Fruit fly (Drosophila melanogaster) whole organism, wandering third instar larva: ENCODE data around the gene Sfp24Ba.

Experiments used
- Abd-B ChIP-seq: fragments of >200 bp; optimal IDR thresholded peaks from 2 replicates; lab custom pipeline; 2017; ENCODE audit warnings: missing biosample characterization, missing genetic modification characterization
- CG32264 ChIP-seq: fragments of 200-800 bp; sonication (Bioruptor generic); optimal IDR thresholded peaks from 2 replicates; lab custom pipeline; 2016; ENCODE audit warnings: missing biosample characterization, missing genetic modification characterization
- CG9705 ChIP-seq: fragments of 200-800 bp; sonication (Bioruptor generic); optimal IDR thresholded peaks from 2 replicates; lab custom pipeline; 2018; ENCODE audit warnings: missing biosample characterization, mild to moderate bottlenecking, missing genetic modification characterization
- CrebA ChIP-seq: fragments of 200-800 bp; sonication (Bioruptor generic); optimal IDR thresholded peaks from 2 replicates; lab custom pipeline; 2016; ENCODE audit warnings: missing biosample characterization, mild to moderate bottlenecking, missing genetic modification characterization, borderline replicate concordance
- Dfd ChIP-seq: fragments of >200 bp; optimal IDR thresholded peaks from 2 replicates; lab custom pipeline; 2017; ENCODE audit warnings: missing biosample characterization, missing genetic modification characterization
- Dif ChIP-seq: fragments of 200-275, 200-300 bp; sonication (Bioruptor generic); optimal IDR thresholded peaks from 2 replicates; lab custom pipeline; 2018; ENCODE audit warnings: missing biosample characterization, missing genetic modification characterization; ENCODE audit not compliant: partially characterized antibody
- GATAd ChIP-seq: sonication (Bioruptor generic); optimal IDR thresholded peaks from 2 replicates; lab custom pipeline; 2016; ENCODE audit warnings: missing biosample characterization, missing genetic modification characterization
- HLH106 ChIP-seq: fragments of 200-800 bp; optimal IDR thresholded peaks from 3 replicates; lab custom pipeline; 2019; ENCODE audit warnings: missing biosample characterization, mild to moderate bottlenecking, missing genetic modification characterization, moderate library complexity
- Hnf4 ChIP-seq: fragments of 200-800 bp; sonication (Bioruptor generic); optimal IDR thresholded peaks from 2 replicates; lab custom pipeline; 2016; ENCODE audit warnings: missing biosample characterization, mild to moderate bottlenecking, missing genetic modification characterization
- Hr78 ChIP-seq: fragments of >200 bp; optimal IDR thresholded peaks from 2 replicates; lab custom pipeline; 2017; ENCODE audit warnings: missing biosample characterization, missing genetic modification characterization
- Hr83 ChIP-seq: fragments of 200-300 bp; sonication (Bioruptor generic); optimal IDR thresholded peaks from 2 replicates; lab custom pipeline; 2016; ENCODE audit warnings: missing biosample characterization, mild to moderate bottlenecking, missing genetic modification characterization, moderate library complexity; ENCODE audit not compliant: poor library complexity, severe bottlenecking
- Jra ChIP-seq: sonication (Bioruptor generic); optimal IDR thresholded peaks from 2 replicates; lab custom pipeline; 2016; ENCODE audit warnings: missing biosample characterization, missing genetic modification characterization
- Mio ChIP-seq: sonication (Bioruptor generic); optimal IDR thresholded peaks from 2 replicates; lab custom pipeline; 2016; ENCODE audit warnings: missing biosample characterization, missing genetic modification characterization
- Myc ChIP-seq: fragments of >200 bp; optimal IDR thresholded peaks from 2 replicates; lab custom pipeline; 2017
- OdsH ChIP-seq: fragments of 200-800 bp; sonication (Bioruptor generic); optimal IDR thresholded peaks from 2 replicates; lab custom pipeline; 2016; ENCODE audit warnings: missing biosample characterization, mild to moderate bottlenecking, missing genetic modification characterization
- Sp1 ChIP-seq: fragments of 200-800 bp; sonication (Bioruptor generic); optimal IDR thresholded peaks from 3 replicates; lab custom pipeline; 2019; ENCODE audit warnings: missing biosample characterization, mild to moderate bottlenecking, missing genetic modification characterization, moderate library complexity
- Vsx2 ChIP-seq: fragments of 200-300, 225-300 bp; sonication (Bioruptor generic); optimal IDR thresholded peaks from 2 replicates; lab custom pipeline; 2018; ENCODE audit warnings: missing biosample characterization, missing genetic modification characterization; ENCODE audit not compliant: partially characterized antibody
- br ChIP-seq: fragments of 200-800 bp; sonication (Bioruptor generic); optimal IDR thresholded peaks from 2 replicates; lab custom pipeline; 2016; ENCODE audit warnings: missing biosample characterization, missing genetic modification characterization
- brk ChIP-seq: fragments of 200-800 bp; sonication (Bioruptor generic); optimal IDR thresholded peaks from 2 replicates; lab custom pipeline; 2016; ENCODE audit warnings: missing biosample characterization, mild to moderate bottlenecking, missing genetic modification characterization
- dl ChIP-seq, 2 experiments: fragments of 175-275, 200-275 bp in 1 of 2; fragments of 200-275 bp in 1 of 2; sonication (Bioruptor generic); optimal IDR thresholded peaks; lab custom pipeline; 2018; ENCODE audit warnings: mild to moderate bottlenecking in 2 of 2, missing biosample characterization in 2 of 2, missing genetic modification characterization in 2 of 2, moderate library complexity in 2 of 2; ENCODE audit not compliant: partially characterized antibody in 2 of 2, insufficient read depth in 1 of 2
- dmrt93B ChIP-seq: fragments of 200-800 bp; sonication (Bioruptor generic); optimal IDR thresholded peaks from 2 replicates; lab custom pipeline; 2018; ENCODE audit warnings: missing biosample characterization, mild to moderate bottlenecking, missing genetic modification characterization
- dsf ChIP-seq: sonication (Bioruptor generic); optimal IDR thresholded peaks from 2 replicates; lab custom pipeline; 2016; ENCODE audit warnings: missing biosample characterization, missing genetic modification characterization, borderline replicate concordance
- ey ChIP-seq: fragments of 200-800 bp; sonication (Bioruptor generic); optimal IDR thresholded peaks from 2 replicates; lab custom pipeline; 2016; ENCODE audit warnings: missing biosample characterization, missing genetic modification characterization
- foxo ChIP-seq, 2 experiments: fragments of 200-800 bp; sonication (Bioruptor generic); optimal IDR thresholded peaks; 2 replicates in 1 of 2; 3 replicates in 1 of 2; lab custom pipeline; 2016 to 2017; ENCODE audit warnings: missing biosample characterization in 2 of 2, missing genetic modification characterization in 2 of 2
- fru ChIP-seq: fragments of 200-800 bp; sonication (Bioruptor generic); optimal IDR thresholded peaks from 3 replicates; lab custom pipeline; 2016; ENCODE audit warnings: missing biosample characterization, mild to moderate bottlenecking, missing genetic modification characterization
- h ChIP-seq: fragments of 200-800 bp; sonication (Bioruptor generic); optimal IDR thresholded peaks from 3 replicates; lab custom pipeline; 2016; ENCODE audit warnings: missing biosample characterization, mild to moderate bottlenecking, missing genetic modification characterization
- jim ChIP-seq: fragments of 175-275, 200-325 bp; sonication (Bioruptor generic); optimal IDR thresholded peaks from 2 replicates; lab custom pipeline; 2016; ENCODE audit warnings: missing biosample characterization, mild to moderate bottlenecking, missing genetic modification characterization
- lola ChIP-seq: fragments of >200 bp; optimal IDR thresholded peaks from 2 replicates; lab custom pipeline; 2017; ENCODE audit warnings: missing biosample characterization, missing genetic modification characterization
- pan ChIP-seq: fragments of >200 bp; optimal IDR thresholded peaks from 2 replicates; lab custom pipeline; 2017
- psq ChIP-seq: fragments of 200-800 bp; sonication (Bioruptor generic); optimal IDR thresholded peaks from 3 replicates; lab custom pipeline; 2017; ENCODE audit warnings: missing biosample characterization, mild to moderate bottlenecking, missing genetic modification characterization, moderate library complexity
- rgr ChIP-seq: fragments of 200-800 bp; sonication (Bioruptor generic); optimal IDR thresholded peaks from 3 replicates; lab custom pipeline; 2016; ENCODE audit warnings: missing biosample characterization, mild to moderate bottlenecking, missing genetic modification characterization
- sage ChIP-seq: fragments of 200-800 bp; sonication (Bioruptor generic); optimal IDR thresholded peaks from 2 replicates; lab custom pipeline; 2016; ENCODE audit warnings: missing biosample characterization, mild to moderate bottlenecking, missing genetic modification characterization
- sv ChIP-seq: fragments of 200-800 bp; sonication (Bioruptor generic); optimal IDR thresholded peaks from 3 replicates; lab custom pipeline; 2016; ENCODE audit warnings: missing biosample characterization, missing genetic modification characterization
- tai ChIP-seq: sonication (Bioruptor generic); optimal IDR thresholded peaks from 2 replicates; lab custom pipeline; 2016; ENCODE audit warnings: missing biosample characterization, missing genetic modification characterization
- usp ChIP-seq: fragments of >200 bp; optimal IDR thresholded peaks from 2 replicates; lab custom pipeline; 2017; ENCODE audit warnings: missing biosample characterization, missing genetic modification characterization
- woc ChIP-seq: sonication (Bioruptor generic); optimal IDR thresholded peaks from 2 replicates; lab custom pipeline; 2016; ENCODE audit warnings: missing biosample characterization, mild to moderate bottlenecking, missing genetic modification characterization

Sfp24Ba gene

dm6 chr2L:3654956-3655618 is 13.3 kb downstream of the Sfp24Ba start:
- TF ChIP-seq CG32264 (no peak), psq (no peak), GATAd (GFP tag; lab: Kevin White, UChicago) (no peak), Hr78 (no peak), Jra (GFP tag; lab: Kevin White, UChicago) (no peak), usp (GFP tag; lab: Kevin White, UChicago) (no peak), Vsx2 (no peak), OdsH (GFP tag; lab: Kevin White, UChicago) (no peak), tai (GFP tag; lab: Kevin White, UChicago) (no peak), HLH106 (tag; lab: Kevin White, UChicago) (no peak), fru (GFP tag; lab: Kevin White, UChicago) (no peak), Dfd (GFP tag; lab: Kevin White, UChicago) (no peak), foxo (GFP tag; optimal IDR thresholded peaks at IDR 0.05; lab: Kevin White, UChicago) (no peak), Dif (GFP tag; lab: Kevin White, UChicago) (no peak), Abd-B (no peak), sage (no peak), dsf (GFP tag; lab: Kevin White, UChicago) (no peak), dmrt93B (no peak), h (no peak)

dm6 chr2L:3648173-3648972 is 20.0 kb downstream of the Sfp24Ba start:
- TF ChIP-seq OdsH (GFP tag; lab: Kevin White, UChicago) (no peak), jim (GFP tag; lab: Kevin White, UChicago) (no peak), ey (GFP tag; lab: Kevin White, UChicago) (no peak), Vsx2 (no peak), Hnf4 (GFP tag; lab: Kevin White, UChicago) (peak; percentile 18), Dif (GFP tag; lab: Kevin White, UChicago) (no peak), tai (GFP tag; lab: Kevin White, UChicago) (no peak), dl (GFP tag; optimal IDR thresholded peaks at IDR 0.05; lab: Kevin White, UChicago; ENCODE audit: insufficient read depth in 1 of 2, partially characterized antibody in 2 of 2) (no peak), Hr83 (GFP tag; lab: Kevin White, UChicago) (no peak), brk (peak; percentile 87), lola (GFP tag; lab: Kevin White, UChicago) (no peak), pan (lab: Kevin White, UChicago) (no peak), CrebA (GFP tag; lab: Kevin White, UChicago) (peak; percentile 40), GATAd (GFP tag; lab: Kevin White, UChicago) (no peak), Hr78 (no peak), Abd-B (no peak), sv (no peak), Myc (lab: Kevin White, UChicago) (no peak), psq (no peak), Sp1 (GFP tag; lab: Kevin White, UChicago) (no peak), Dfd (GFP tag; lab: Kevin White, UChicago) (no peak), Mio (GFP tag; lab: Kevin White, UChicago) (no peak), sage (peak; percentile 67), br (no peak), HLH106 (tag; lab: Kevin White, UChicago) (no peak), rgr (GFP tag; lab: Kevin White, UChicago) (no peak), woc (GFP tag; lab: Kevin White, UChicago) (peak; percentile 27), dsf (GFP tag; lab: Kevin White, UChicago) (no peak), CG9705 (GFP tag; lab: Kevin White, UChicago) (no peak), dmrt93B (no peak), foxo (GFP tag; optimal IDR thresholded peaks at IDR 0.05; lab: Kevin White, UChicago) (no peak), Jra (GFP tag; lab: Kevin White, UChicago) (no peak)
